Worm (Caenorhabditis elegans) whole organism, L4 larva: ENCODE results near the gene R102.6.

Experiments used
- fkh-10 ChIP-seq: fragments of 150-350 bp; optimal IDR thresholded peaks from 2 replicates; lab custom pipeline; 2014; ENCODE audit warnings: missing biosample characterization, missing genetic modification reagents, missing genetic modification characterization
- nhr-28 ChIP-seq: fragments of 150-350 bp; optimal IDR thresholded peaks from 2 replicates; lab custom pipeline; 2014; ENCODE audit warnings: missing biosample characterization, missing genetic modification characterization
- pqm-1 ChIP-seq: sonication (generic microtip); optimal IDR thresholded peaks from 2 replicates; lab custom pipeline; 2017; ENCODE audit warnings: missing biosample characterization, missing genetic modification characterization
- unc-62 ChIP-seq, 3 experiments: fragments of 150-350 bp in 1 of 3; sonication (generic microtip); optimal IDR thresholded peaks in 2 of 3; peaks in 1 of 3; 1 replicate in 1 of 3; 2 replicates in 2 of 3; lab custom pipeline; 2014 to 2017; ENCODE audit warnings: missing biosample characterization in 3 of 3, missing genetic modification characterization in 3 of 3, missing genetic modification reagents in 3 of 3, missing genotype in 1 of 3
- ztf-11 ChIP-seq: fragments of 150-350 bp; optimal IDR thresholded peaks from 2 replicates; lab custom pipeline; 2014; ENCODE audit warnings: missing biosample characterization, missing genetic modification characterization

- no peak for TF ChIP-seq fkh-10 (GFP tag; lab: Kevin White, UChicago)
- TF ChIP-seq ztf-11 (tag; lab: Kevin White, UChicago): no peak
- no peak for TF ChIP-seq nhr-28
- no peak for TF ChIP-seq pqm-1 (tag; lab: Kevin White, UChicago)
- TF ChIP-seq unc-62 (GFP tag; optimal IDR thresholded peaks at IDR 0.05 in 1 of 2; lab: Kevin White, UChicago): no peak
- no peak for TF ChIP-seq unc-62 (tag; optimal IDR thresholded peaks at IDR 0.05; lab: Kevin White, UChicago)
These were observed 12.9 kb upstream of the R102.6 start for ce11 chrIV:10718865-10719264.
